Fruit fly (Drosophila melanogaster) whole organism, embryonic: Measurements from ENCODE around the gene Mgat3.

Source experiments
- BEAF-32 ChIP-seq: fragments of 200-800 bp; sonication (Bioruptor generic); optimal IDR thresholded peaks from 3 replicates; lab custom pipeline; 2017; ENCODE audit warnings: missing biosample characterization, missing genetic modification characterization, mild to moderate bottlenecking, moderate library complexity, missing genetic modification reagents
- CG10543 ChIP-seq: fragments of 200-800 bp; sonication (Bioruptor generic); optimal IDR thresholded peaks from 3 replicates; lab custom pipeline; 2017; ENCODE audit warnings: missing biosample characterization, mild to moderate bottlenecking, missing genetic modification characterization, moderate library complexity
- CG11085 ChIP-seq: fragments of 200-800 bp; sonication (Bioruptor generic); IDR thresholded peaks from 2 replicates; pipeline ENCODE4 v1.3.6; 2022; ENCODE audit warnings: missing biosample characterization, missing genetic modification characterization
- CG12942 ChIP-seq: fragments of 200-800 bp; sonication (Bioruptor generic); optimal IDR thresholded peaks from 3 replicates; lab custom pipeline; 2016; ENCODE audit warnings: missing biosample characterization, missing genetic modification characterization
- CG13287 ChIP-seq: fragments of 200-800 bp; sonication (Bioruptor generic); IDR thresholded peaks from 2 replicates; pipeline ENCODE4 v1.3.6; 2022; ENCODE audit warnings: missing biosample characterization, missing genetic modification characterization; ENCODE audit not compliant: partially characterized antibody
- CG14710 ChIP-seq: fragments of 200-800 bp; sonication (Bioruptor generic); optimal IDR thresholded peaks from 3 replicates; lab custom pipeline; 2019; ENCODE audit warnings: missing biosample characterization, mild to moderate bottlenecking, missing genetic modification characterization, moderate library complexity
- CG15011 ChIP-seq: fragments of 200-800 bp; sonication (Bioruptor generic); optimal IDR thresholded peaks from 3 replicates; lab custom pipeline; 2018; ENCODE audit warnings: missing biosample characterization, mild to moderate bottlenecking, missing genetic modification characterization
- CG15479 ChIP-seq: fragments of 200-800 bp; sonication (Bioruptor generic); optimal IDR thresholded peaks from 3 replicates; lab custom pipeline; 2019; ENCODE audit warnings: missing biosample characterization, mild to moderate bottlenecking, missing genetic modification characterization, moderate library complexity
- CG16863 ChIP-seq: fragments of 200-800 bp; sonication (Bioruptor generic); optimal IDR thresholded peaks from 3 replicates; lab custom pipeline; 2016; ENCODE audit warnings: missing biosample characterization, missing genetic modification characterization
- CG2120 ChIP-seq: fragments of 200-800 bp; sonication (Bioruptor generic); optimal IDR thresholded peaks from 3 replicates; lab custom pipeline; 2016; ENCODE audit warnings: missing biosample characterization, missing genetic modification characterization
- CG2129 ChIP-seq: fragments of 200-800 bp; sonication (Bioruptor generic); IDR thresholded peaks from 2 replicates; pipeline ENCODE4 v1.3.6; 2022; ENCODE audit warnings: missing biosample characterization, missing genetic modification characterization; ENCODE audit not compliant: partially characterized antibody
- CG31224 ChIP-seq: fragments of 200-800 bp; sonication (Bioruptor generic); IDR thresholded peaks from 2 replicates; pipeline ENCODE4 v1.3.6; 2022; ENCODE audit warnings: missing biosample characterization, missing genetic modification characterization
- CG33557 ChIP-seq: fragments of 200-800 bp; sonication (Bioruptor generic); optimal IDR thresholded peaks from 2 replicates; lab custom pipeline; 2019; ENCODE audit warnings: missing biosample characterization, mild to moderate bottlenecking, missing genetic modification characterization, moderate library complexity
- CG34422 ChIP-seq: fragments of 200-800 bp; sonication (Bioruptor generic); IDR thresholded peaks from 3 replicates; pipeline ENCODE4 v1.3.6; 2022; ENCODE audit warnings: missing biosample characterization, missing genetic modification characterization
- CG3726 ChIP-seq: fragments of 200-800 bp; sonication (Bioruptor generic); IDR thresholded peaks from 3 replicates; pipeline ENCODE4, ENCODE4 v1.3.6; 2022; ENCODE audit warnings: missing biosample characterization, missing genetic modification characterization
- CG8924 ChIP-seq: fragments of 200-800 bp; optimal IDR thresholded peaks from 3 replicates; lab custom pipeline; 2019; ENCODE audit warnings: missing biosample characterization, mild to moderate bottlenecking, missing genetic modification characterization, moderate library complexity
- CG9797 ChIP-seq: fragments of 200-800 bp; sonication (Bioruptor generic); optimal IDR thresholded peaks from 3 replicates; lab custom pipeline; 2018; ENCODE audit warnings: missing biosample characterization, mild to moderate bottlenecking, missing genetic modification characterization
- Dip2 ChIP-seq: fragments of 200-800 bp; sonication (Bioruptor generic); IDR thresholded peaks from 2 replicates; pipeline ENCODE4 v1.3.6; 2022; ENCODE audit warnings: missing biosample characterization, missing genetic modification characterization
- Dll ChIP-seq: fragments of 200-800 bp; sonication (Bioruptor generic); IDR thresholded peaks from 4 replicates; pipeline ENCODE4 v1.3.6; 2022; ENCODE audit warnings: missing biosample characterization, missing genetic modification characterization; ENCODE audit not compliant: partially characterized antibody
- Dp ChIP-seq: fragments of 200-800 bp; sonication (Bioruptor generic); optimal IDR thresholded peaks from 2 replicates; lab custom pipeline; 2018; ENCODE audit warnings: missing biosample characterization, mild to moderate bottlenecking, missing genetic modification characterization, moderate library complexity
- Dref ChIP-seq: fragments of 200-800 bp; sonication (Bioruptor generic); IDR thresholded peaks from 2 replicates; pipeline ENCODE4 v1.3.6; 2022; ENCODE audit warnings: missing biosample characterization, missing genetic modification characterization
- E2f2 ChIP-seq: fragments of 200-800 bp; sonication (Bioruptor generic); IDR thresholded peaks from 2 replicates; pipeline ENCODE4 v1.3.6; 2022; ENCODE audit warnings: missing biosample characterization, missing genetic modification characterization
- MESR4 ChIP-seq: fragments of 200-800 bp; sonication (Bioruptor generic); optimal IDR thresholded peaks from 2 replicates; lab custom pipeline; 2018; ENCODE audit warnings: missing biosample characterization, mild to moderate bottlenecking, missing genetic modification characterization, moderate library complexity
- Mad ChIP-seq: fragments of 200-800 bp; sonication (Bioruptor generic); optimal IDR thresholded peaks from 2 replicates; lab custom pipeline; 2016; ENCODE audit warnings: missing biosample characterization, missing genetic modification characterization
- Med ChIP-seq: fragments of 200-800 bp; sonication (Bioruptor generic); peaks from one replicate; lab custom pipeline; 2016; ENCODE audit warnings: missing biosample characterization, missing genetic modification characterization, mild to moderate bottlenecking, inconsistent platforms, moderate library complexity
- NC2α ChIP-seq: fragments of 200-800 bp; sonication (Bioruptor generic); optimal IDR thresholded peaks from 2 replicates; lab custom pipeline; 2016; ENCODE audit warnings: missing biosample characterization, missing genetic modification characterization
- Pdp1 ChIP-seq, 2 experiments: fragments of 200-800 bp; sonication (Bioruptor generic); optimal IDR thresholded peaks; 3 replicates each; lab custom pipeline; 2016; ENCODE audit warnings: missing biosample characterization in 2 of 2, missing genetic modification characterization in 2 of 2, mild to moderate bottlenecking in 1 of 2, moderate library complexity in 1 of 2
- Side ChIP-seq: fragments of 200-800 bp; sonication (Bioruptor generic); optimal IDR thresholded peaks from 2 replicates; lab custom pipeline; 2016; ENCODE audit warnings: missing biosample characterization, missing genetic modification characterization
- Sin3A ChIP-seq: fragments of >200 bp; optimal IDR thresholded peaks from 2 replicates; lab custom pipeline; 2018
- ci ChIP-seq: fragments of 200-800 bp; sonication (Bioruptor generic); IDR thresholded peaks from 3 replicates; pipeline ENCODE4 v1.3.6; 2022; ENCODE audit warnings: missing biosample characterization, missing genetic modification characterization
- crp ChIP-seq, 2 experiments: fragments of 200-800 bp; sonication (Bioruptor generic); optimal IDR thresholded peaks; 2 replicates in 1 of 2; 3 replicates in 1 of 2; lab custom pipeline; 2017; ENCODE audit warnings: missing biosample characterization in 2 of 2, missing genetic modification characterization in 2 of 2, mild to moderate bottlenecking in 1 of 2, moderate library complexity in 1 of 2
- danr ChIP-seq: fragments of 200-800 bp; sonication (Bioruptor generic); IDR thresholded peaks from 2 replicates; pipeline ENCODE4 v1.3.6; 2022; ENCODE audit warnings: missing biosample characterization, missing genetic modification characterization
- ftz-f1 ChIP-seq: fragments of 200-800 bp; sonication (Bioruptor generic); optimal IDR thresholded peaks from 2 replicates; lab custom pipeline; 2016; ENCODE audit warnings: missing biosample characterization, missing genetic modification characterization
- gfzf ChIP-seq: fragments of 200-800 bp; sonication (Bioruptor generic); optimal IDR thresholded peaks from 2 replicates; lab custom pipeline; 2016; ENCODE audit warnings: missing biosample characterization, mild to moderate bottlenecking, missing genetic modification characterization, moderate library complexity
- hth ChIP-seq: fragments of >200 bp; optimal IDR thresholded peaks from 2 replicates; lab custom pipeline; 2017; ENCODE audit warnings: inconsistent platforms
- lab ChIP-seq: fragments of 200-800 bp; sonication (Bioruptor generic); optimal IDR thresholded peaks from 3 replicates; lab custom pipeline; 2017; ENCODE audit warnings: missing biosample characterization, missing genetic modification characterization, mild to moderate bottlenecking, moderate library complexity, missing genetic modification reagents
- org-1 ChIP-seq: fragments of 200-800 bp; sonication (Bioruptor generic); optimal IDR thresholded peaks from 2 replicates; lab custom pipeline; 2017; ENCODE audit warnings: missing biosample characterization, missing genetic modification characterization
- phol ChIP-seq: fragments of 200-800 bp; sonication (Bioruptor generic); optimal IDR thresholded peaks from 3 replicates; lab custom pipeline; 2018; ENCODE audit warnings: missing biosample characterization, mild to moderate bottlenecking, missing genetic modification characterization, moderate library complexity
- pzg ChIP-seq: fragments of 200-800 bp; sonication (Bioruptor generic); optimal IDR thresholded peaks from 3 replicates; lab custom pipeline; 2018; ENCODE audit warnings: missing biosample characterization, mild to moderate bottlenecking, missing genetic modification characterization, moderate library complexity
- ro ChIP-seq: fragments of 200-800 bp; sonication (Bioruptor generic); IDR thresholded peaks from 2 replicates; pipeline ENCODE4 v1.3.6; 2022; ENCODE audit warnings: missing biosample characterization, missing genetic modification characterization
- slp2 ChIP-seq: fragments of 200-800 bp; sonication (Bioruptor generic); optimal IDR thresholded peaks from 2 replicates; lab custom pipeline; 2016; ENCODE audit warnings: missing biosample characterization, missing genetic modification characterization
- sr ChIP-seq: fragments of 200-800 bp; sonication (Bioruptor generic); IDR thresholded peaks from 3 replicates; pipeline ENCODE4 v1.3.6; 2022; ENCODE audit warnings: missing biosample characterization, missing genetic modification characterization
- stwl ChIP-seq: fragments of 200-800 bp; sonication (Bioruptor generic); optimal IDR thresholded peaks from 3 replicates; lab custom pipeline; 2018; ENCODE audit warnings: missing biosample characterization, mild to moderate bottlenecking, missing genetic modification characterization, moderate library complexity
- trem ChIP-seq: fragments of 200-800 bp; optimal IDR thresholded peaks from 3 replicates; lab custom pipeline; 2019; ENCODE audit warnings: missing biosample characterization, mild to moderate bottlenecking, missing genetic modification characterization, moderate library complexity
- vvl ChIP-seq: fragments of 200-800 bp; sonication (Bioruptor generic); IDR thresholded peaks from 2 replicates; pipeline ENCODE4 v1.3.6; 2022; ENCODE audit warnings: missing biosample characterization, missing genetic modification characterization
- zen ChIP-seq: fragments of 200-800 bp; sonication (Bioruptor generic); optimal IDR thresholded peaks from 3 replicates; lab custom pipeline; 2018; ENCODE audit warnings: missing biosample characterization, mild to moderate bottlenecking, missing genetic modification characterization, moderate library complexity

Mgat3 gene

dm6 chr2L:13190534-13190933 is 8.1 kb upstream of the Mgat3 start (continued):
- no peak for TF ChIP-seq Dip2 (GFP tag; lab: Robert Waterston, UW)
- no peak for TF ChIP-seq CG14710
- peak in 1 of 2 experiments; percentile 86 for TF ChIP-seq Pdp1 (GFP tag; optimal IDR thresholded peaks at IDR 0.05; lab: Kevin White, UChicago)
- no peak for TF ChIP-seq Mad (GFP tag; lab: Kevin White, UChicago)
- peak; percentile 59 for TF ChIP-seq CG10543 (GFP tag; lab: Kevin White, UChicago)
- TF ChIP-seq crp (GFP tag; optimal IDR thresholded peaks at IDR 0.05; lab: Kevin White, UChicago): peak in 1 of 2 experiments; percentile 34

dm6 chr2L:13183150-13183549 is 754 bp upstream of the Mgat3 start, which contains the start of gene Rsph1:
Gene Rsph1 (plus strand): TSS chr2L:13183450.
- TF ChIP-seq Side (GFP tag; lab: Kevin White, UChicago) (no peak), Med (GFP tag; lab: Kevin White, UChicago) (peak; percentile 20)

- TF ChIP-seq CG2129 (0 out of 2 replicates have a peak, but pooled peaks have one; percentile 16), CG33557 (GFP tag; lab: Kevin White, UChicago) (no peak), gfzf (GFP tag; lab: Kevin White, UChicago) (peak; percentile 43), stwl (tag; lab: Kevin White, UChicago) (peak; percentile 16), danr (GFP tag; lab: Robert Waterston, UW) (no peak), ci (GFP tag; lab: Robert Waterston, UW) (0 out of 3 replicates have a peak, but pooled peaks have one; percentile 10), pzg (GFP tag; lab: Kevin White, UChicago) (peak; percentile 45), NC2α (GFP tag; lab: Kevin White, UChicago) (no peak), zen (peak; percentile 4), trem (tag; lab: Kevin White, UChicago) (peak; percentile 21), CG14710 (peak; percentile 19), Dll (GFP tag; lab: Robert Waterston, UW) (peak; percentile 32; the same call in 1 of the 4 replicates), ro (GFP tag; lab: Robert Waterston, UW) (no peak), crp (GFP tag; optimal IDR thresholded peaks at IDR 0.05; lab: Kevin White, UChicago) (peak; percentile 79 to 97), slp2 (no peak), hth (lab: Kevin White, UChicago) (no peak), CG2120 (GFP tag; lab: Kevin White, UChicago) (no peak), CG8924 (peak; percentile 2), lab (GFP tag; lab: Kevin White, UChicago) (no peak), CG15011 (GFP tag; lab: Kevin White, UChicago) (no peak), BEAF-32 (GFP tag; lab: Kevin White, UChicago) (peak; percentile 6), CG34422 (GFP tag; lab: Robert Waterston, UW) (peak; percentile 55; the same call in 1 of the 3 replicates), CG3726 (GFP tag; lab: Robert Waterston, UW) (no peak), vvl (GFP tag; lab: Robert Waterston, UW) (peak; percentile 70; the same call in 1 of the 2 replicates), org-1 (no peak), CG31224 (GFP tag; lab: Robert Waterston, UW) (no peak), CG11085 (GFP tag; lab: Robert Waterston, UW) (no peak), CG12942 (no peak), sr (no peak), ftz-f1 (GFP tag; lab: Kevin White, UChicago) (peak; percentile 91), E2f2 (peak; percentile 45), CG16863 (GFP tag; lab: Kevin White, UChicago) (no peak), phol (tag; lab: Kevin White, UChicago) (no peak), CG13287 (GFP tag; lab: Robert Waterston, UW) (peak; percentile 50), MESR4 (GFP tag; lab: Kevin White, UChicago) (peak; percentile 51), Dref (GFP tag; lab: Robert Waterston, UW) (no peak), CG15479 (GFP tag; lab: Kevin White, UChicago) (peak; percentile 78), Dp (peak; percentile 37), CG9797 (peak; percentile 72), Sin3A (lab: Kevin White, UChicago) (peak; percentile 1)
Measured at dm6 chr2L:13179095-13179494, 3.3 kb downstream of the Mgat3 start, which contains the start of gene Alg7. Gene Alg7 (plus strand): TSS chr2L:13179247.
